Fruit fly (Drosophila melanogaster) S2 (cell line): ENCODE measurements around the gene por.
A peak's percentile ranks its signal among the peaks of the same experiment; 100 is the strongest.

Experiments used
- CG8478 ChIP-seq: fragments of >200 bp; optimal IDR thresholded peaks from 2 replicates; lab custom pipeline; 2018
- CTCF ChIP-seq, 2 experiments: fragments of >200 bp; optimal IDR thresholded peaks; 2 replicates each; lab custom pipeline; 2018

DNA sequence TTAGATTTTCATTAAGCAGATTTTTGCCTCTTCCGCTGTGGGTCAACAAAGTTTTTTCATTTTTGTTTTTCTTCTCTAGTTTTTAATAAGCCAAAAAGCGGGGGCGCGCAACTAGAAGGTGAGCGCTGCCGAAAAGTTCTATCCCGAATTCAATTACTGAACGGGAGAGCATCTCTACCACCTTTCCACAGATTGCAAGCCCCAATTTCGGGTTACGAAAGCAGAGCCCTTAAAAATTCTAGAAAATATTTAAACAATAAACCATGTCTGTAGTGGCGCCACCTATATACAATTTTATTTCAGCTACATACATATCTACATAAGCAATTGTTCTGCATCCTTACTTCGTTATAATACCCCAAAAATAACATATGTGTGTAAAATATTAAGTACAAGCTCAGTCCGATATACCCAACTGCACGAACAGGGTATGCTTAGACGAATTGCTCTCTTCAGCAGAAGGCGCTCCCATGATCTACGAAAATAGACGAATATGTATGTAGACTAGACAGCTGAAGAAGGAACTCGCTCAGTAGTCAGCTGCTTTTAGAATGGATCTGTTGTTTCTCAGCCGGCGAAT lies 21.2 kb downstream of the por start, which contains the start of gene CG6106:
- TF ChIP-seq CG8478 (lab: Kevin White, UChicago), result no peak
- TF ChIP-seq CTCF (optimal IDR thresholded peaks at IDR 0.05; lab: Kevin White, UChicago), result peak in 1 of 2 experiments; percentile 6
